Worm (Caenorhabditis elegans) whole organism, late embryonic: ENCODE results near the gene H40L08.3.

Source experiments
- C38D4.7 ChIP-seq: fragments of 200-800 bp; sonication (Bioruptor generic); optimal IDR thresholded peaks from 2 replicates; lab custom pipeline; 2018; ENCODE audit warnings: mild to moderate bottlenecking, missing genetic modification characterization, moderate library complexity, missing compliant biosample characterization
- K09A11.1 ChIP-seq: sonication (generic microtip); optimal IDR thresholded peaks from 2 replicates; lab custom pipeline; 2017; ENCODE audit warnings: antibody characterized with exemption, mild to moderate bottlenecking, missing genetic modification characterization, missing compliant biosample characterization; ENCODE audit not compliant: insufficient read depth
- Y22D7AL.16 ChIP-seq: sonication (generic microtip); optimal IDR thresholded peaks from 2 replicates; lab custom pipeline; 2016; ENCODE audit warnings: missing genetic modification characterization, missing compliant biosample characterization
- ahr-1 ChIP-seq: sonication (generic microtip); optimal IDR thresholded peaks from 2 replicates; lab custom pipeline; 2016; ENCODE audit warnings: missing genetic modification characterization, missing compliant biosample characterization
- ceh-14 ChIP-seq: sonication (generic microtip); optimal IDR thresholded peaks from 2 replicates; lab custom pipeline; 2016; ENCODE audit warnings: missing genotype, missing genetic modification characterization, missing compliant biosample characterization
- ceh-18 ChIP-seq: sonication (generic microtip); optimal IDR thresholded peaks from 2 replicates; lab custom pipeline; 2016; ENCODE audit warnings: missing genetic modification characterization, missing compliant biosample characterization
- ceh-2 ChIP-seq: sonication (generic microtip); optimal IDR thresholded peaks from 2 replicates; lab custom pipeline; 2016; ENCODE audit warnings: missing genotype, missing genetic modification characterization, missing compliant biosample characterization
- ceh-22 ChIP-seq: sonication (generic microtip); optimal IDR thresholded peaks from 2 replicates; lab custom pipeline; 2017; ENCODE audit warnings: missing biosample characterization, missing genetic modification characterization
- ceh-24 ChIP-seq: sonication (generic microtip); optimal IDR thresholded peaks from 2 replicates; lab custom pipeline; 2016; ENCODE audit warnings: mild to moderate bottlenecking, missing genetic modification characterization, missing compliant biosample characterization
- ceh-30 ChIP-seq: fragments of 150-350 bp; optimal IDR thresholded peaks from 2 replicates; lab custom pipeline; 2014; ENCODE audit warnings: missing biosample characterization, missing genetic modification characterization
- ceh-31 ChIP-seq: sonication (generic microtip); optimal IDR thresholded peaks from 2 replicates; lab custom pipeline; 2016; ENCODE audit warnings: missing genetic modification characterization, missing compliant biosample characterization
- ceh-48 ChIP-seq: sonication (generic microtip); optimal IDR thresholded peaks from 2 replicates; lab custom pipeline; 2016; ENCODE audit warnings: missing genetic modification characterization, inconsistent platforms, missing compliant biosample characterization
- ceh-9 ChIP-seq: sonication (generic microtip); optimal IDR thresholded peaks from 2 replicates; lab custom pipeline; 2016; ENCODE audit warnings: mild to moderate bottlenecking, missing genetic modification characterization, inconsistent platforms, missing compliant biosample characterization
- dve-1 ChIP-seq: sonication (generic microtip); optimal IDR thresholded peaks from 2 replicates; lab custom pipeline; 2017; ENCODE audit warnings: antibody characterized with exemption, mild to moderate bottlenecking, missing genetic modification characterization, missing compliant biosample characterization
- elt-2 ChIP-seq: sonication (generic microtip); optimal IDR thresholded peaks from 2 replicates; lab custom pipeline; 2016; ENCODE audit warnings: missing genetic modification reagents, missing genetic modification characterization, missing compliant biosample characterization
- ets-4 ChIP-seq: sonication (generic microtip); optimal IDR thresholded peaks from 2 replicates; lab custom pipeline; 2016; ENCODE audit warnings: missing genetic modification characterization, missing compliant biosample characterization
- fax-1 ChIP-seq: sonication (generic microtip); optimal IDR thresholded peaks from 2 replicates; lab custom pipeline; 2016; ENCODE audit warnings: missing genotype, missing genetic modification characterization, missing compliant biosample characterization
- hlh-13 ChIP-seq: fragments of 200-800 bp; sonication (Bioruptor generic); optimal IDR thresholded peaks from 2 replicates; lab custom pipeline; 2018; ENCODE audit warnings: mild to moderate bottlenecking, missing genetic modification characterization, missing compliant biosample characterization
- hlh-30 ChIP-seq: sonication (generic microtip); optimal IDR thresholded peaks from 2 replicates; lab custom pipeline; 2017; ENCODE audit warnings: antibody characterized with exemption, missing genetic modification characterization, missing compliant biosample characterization; ENCODE audit not compliant: insufficient read depth
- hlh-8 ChIP-seq: sonication (generic microtip); optimal IDR thresholded peaks from 2 replicates; lab custom pipeline; 2016; ENCODE audit warnings: missing genotype, missing genetic modification characterization, missing compliant biosample characterization
- lim-6 ChIP-seq: sonication (generic microtip); optimal IDR thresholded peaks from 2 replicates; lab custom pipeline; 2016; ENCODE audit warnings: missing genetic modification characterization, missing compliant biosample characterization
- lin-11 ChIP-seq: fragments of 200-800 bp; sonication (Bioruptor generic); optimal IDR thresholded peaks from 2 replicates; lab custom pipeline; 2018; ENCODE audit warnings: mild to moderate bottlenecking, missing genetic modification characterization, missing compliant biosample characterization
- madf-2 ChIP-seq: sonication (generic microtip); optimal IDR thresholded peaks from 2 replicates; lab custom pipeline; 2017; ENCODE audit warnings: missing genetic modification characterization, missing compliant biosample characterization
- mec-3 ChIP-seq: sonication (generic microtip); optimal IDR thresholded peaks from 2 replicates; lab custom pipeline; 2016; ENCODE audit warnings: borderline replicate concordance, missing genetic modification characterization, missing compliant biosample characterization
- nfya-1 ChIP-seq: sonication (generic microtip); optimal IDR thresholded peaks from 2 replicates; lab custom pipeline; 2017; ENCODE audit warnings: missing genetic modification characterization, mild to moderate bottlenecking, missing compliant biosample characterization, antibody characterized with exemption, moderate library complexity
- nhr-232 ChIP-seq: sonication (generic microtip); optimal IDR thresholded peaks from 2 replicates; lab custom pipeline; 2016; ENCODE audit warnings: missing genetic modification characterization, missing compliant biosample characterization
- odd-2 ChIP-seq: sonication (generic microtip); optimal IDR thresholded peaks from 2 replicates; lab custom pipeline; 2017; ENCODE audit warnings: antibody characterized with exemption, mild to moderate bottlenecking, missing genetic modification characterization, missing compliant biosample characterization
- pag-3 ChIP-seq: sonication (generic microtip); optimal IDR thresholded peaks from 2 replicates; lab custom pipeline; 2016; ENCODE audit warnings: missing compliant biosample characterization, missing genetic modification characterization, borderline replicate concordance
- pat-9 ChIP-seq: fragments of 200-800 bp; sonication (Bioruptor generic); optimal IDR thresholded peaks from 2 replicates; lab custom pipeline; 2018; ENCODE audit warnings: mild to moderate bottlenecking, missing genetic modification characterization, moderate library complexity, missing compliant biosample characterization
- pha-2 ChIP-seq: sonication (generic microtip); optimal IDR thresholded peaks from 2 replicates; lab custom pipeline; 2017; ENCODE audit warnings: mild to moderate bottlenecking, missing genetic modification characterization, missing compliant biosample characterization
- pqm-1 ChIP-seq: sonication (generic microtip); optimal IDR thresholded peaks from 2 replicates; lab custom pipeline; 2016; ENCODE audit warnings: missing genetic modification characterization, missing compliant biosample characterization
- ref-2 ChIP-seq: sonication (generic microtip); optimal IDR thresholded peaks from 2 replicates; lab custom pipeline; 2016; ENCODE audit warnings: missing genetic modification characterization, missing compliant biosample characterization
- sdc-2 ChIP-seq: sonication (generic microtip); optimal IDR thresholded peaks from 2 replicates; lab custom pipeline; 2016; ENCODE audit warnings: missing genotype, missing genetic modification characterization, missing compliant biosample characterization
- sox-4 ChIP-seq: sonication (generic microtip); optimal IDR thresholded peaks from 2 replicates; lab custom pipeline; 2017; ENCODE audit warnings: mild to moderate bottlenecking, missing genetic modification characterization, inconsistent platforms, missing compliant biosample characterization
- tbx-2 ChIP-seq: sonication (generic microtip); optimal IDR thresholded peaks from 2 replicates; lab custom pipeline; 2016; ENCODE audit warnings: missing genetic modification characterization, missing compliant biosample characterization
- ttx-3 ChIP-seq: sonication (generic microtip); optimal IDR thresholded peaks from 2 replicates; lab custom pipeline; 2016; ENCODE audit warnings: missing genetic modification reagents, missing genetic modification characterization, missing compliant biosample characterization
- unc-42 ChIP-seq: sonication (generic microtip); optimal IDR thresholded peaks from 2 replicates; lab custom pipeline; 2016; ENCODE audit warnings: missing genotype, missing genetic modification characterization, missing compliant biosample characterization
- ztf-16 ChIP-seq: sonication (generic microtip); optimal IDR thresholded peaks from 2 replicates; lab custom pipeline; 2017; ENCODE audit warnings: missing genetic modification characterization, missing compliant biosample characterization

H40L08.3 gene

ce11 chrX:15083795-15084194 lies 7.9 kb upstream of the H40L08.3 start, which contains the start of gene H40L08.1:
TSS of gene H40L08.1 (minus strand) at chrX:15084086.
- TF ChIP-seq ceh-22 (tag; lab: Kevin White, UChicago) (no peak), nhr-232 (no peak), elt-2 (tag; lab: Kevin White, UChicago) (peak; percentile 38), ceh-24 (tag; lab: Kevin White, UChicago) (no peak), ceh-30 (tag; lab: Kevin White, UChicago) (no peak), ttx-3 (tag; lab: Kevin White, UChicago) (no peak), mec-3 (tag; lab: Kevin White, UChicago) (no peak), C38D4.7 (GFP tag; lab: Kevin White, UChicago) (no peak), K09A11.1 (tag; lab: Kevin White, UChicago) (no peak), ceh-48 (peak; percentile 34), lin-11 (tag; lab: Kevin White, UChicago) (no peak), ceh-31 (no peak), ztf-16 (tag; lab: Kevin White, UChicago) (no peak), unc-42 (tag; lab: Kevin White, UChicago) (peak; percentile 15)

- no peak for TF ChIP-seq dve-1 (tag; lab: Kevin White, UChicago)
- no peak for TF ChIP-seq hlh-13
- no peak for TF ChIP-seq pat-9 (tag; lab: Kevin White, UChicago)
- no peak for TF ChIP-seq ceh-2 (tag; lab: Kevin White, UChicago)
- TF ChIP-seq ets-4 (tag; lab: Kevin White, UChicago): no peak
- TF ChIP-seq ref-2 (tag; lab: Kevin White, UChicago): no peak
- TF ChIP-seq sox-4 (tag; lab: Kevin White, UChicago): no peak
- TF ChIP-seq Y22D7AL.16 (tag; lab: Kevin White, UChicago): no peak
- no peak for TF ChIP-seq tbx-2 (tag; lab: Kevin White, UChicago)
- no peak for TF ChIP-seq C38D4.7 (GFP tag; lab: Kevin White, UChicago)
- no peak for TF ChIP-seq sdc-2 (tag; lab: Kevin White, UChicago)
- no peak for TF ChIP-seq ceh-9
- TF ChIP-seq madf-2 (tag; lab: Kevin White, UChicago): no peak
- TF ChIP-seq pha-2: no peak
- no peak for TF ChIP-seq odd-2 (tag; lab: Kevin White, UChicago)
- TF ChIP-seq, all 69 proteins: peak for 0
Measured at ce11 chrX:15081486-15081885, 5.6 kb upstream of the H40L08.3 start.

- peak; percentile 33 for TF ChIP-seq ref-2 (tag; lab: Kevin White, UChicago)
- no peak for TF ChIP-seq ceh-30 (tag; lab: Kevin White, UChicago)
Measured at ce11 chrX:15079406-15079805, 3.5 kb upstream of the H40L08.3 start.

ce11 chrX:15078276-15078675 lies 2.4 kb upstream of the H40L08.3 start:
- TF ChIP-seq pag-3 (tag; lab: Kevin White, UChicago) (no peak), ceh-14 (tag; lab: Kevin White, UChicago) (no peak), fax-1 (tag; lab: Kevin White, UChicago) (no peak), ceh-31 (no peak), ztf-16 (tag; lab: Kevin White, UChicago) (no peak), ceh-18 (tag; lab: Kevin White, UChicago) (no peak), hlh-30 (no peak), ceh-24 (tag; lab: Kevin White, UChicago) (no peak), hlh-8 (tag; lab: Kevin White, UChicago) (no peak), ceh-30 (tag; lab: Kevin White, UChicago) (no peak), ceh-48 (no peak), ahr-1 (tag; lab: Kevin White, UChicago) (no peak), unc-42 (tag; lab: Kevin White, UChicago) (no peak), ceh-9 (no peak), nfya-1 (no peak), lim-6 (tag; lab: Kevin White, UChicago) (no peak), pqm-1 (tag; lab: Kevin White, UChicago) (no peak)
